Fruit fly (Drosophila melanogaster): ENCODE measurements around the gene simj.

DNA sequence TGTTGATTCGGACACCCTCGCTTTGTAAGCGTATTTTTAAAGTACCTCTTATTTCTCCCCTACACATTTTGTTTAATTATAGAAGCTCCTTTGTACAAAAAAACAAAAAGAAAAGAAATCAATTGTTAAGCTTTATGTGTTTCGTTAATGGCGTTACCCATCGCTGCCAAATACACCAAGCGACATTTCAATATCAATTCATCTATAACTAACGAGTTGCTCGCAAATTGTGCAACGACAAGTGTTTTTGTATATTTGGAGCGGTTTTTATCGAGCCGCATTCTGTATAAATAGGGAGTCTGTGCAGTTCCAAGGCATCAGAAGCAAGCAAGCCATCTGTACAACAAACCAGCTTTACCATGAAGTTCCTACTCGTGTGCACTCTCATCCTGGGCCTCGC, 25.1 kb upstream of the simj start, which contains the start of gene CG18628:
- TF ChIP-seq CTCF (optimal IDR thresholded peaks at IDR 0.05) (no peak), CG8478 (optimal IDR thresholded peaks at IDR 0.05) (no peak)
